Worm (Caenorhabditis elegans): ENCODE results near the gene sre-14.

Gene sre-14

DNA sequence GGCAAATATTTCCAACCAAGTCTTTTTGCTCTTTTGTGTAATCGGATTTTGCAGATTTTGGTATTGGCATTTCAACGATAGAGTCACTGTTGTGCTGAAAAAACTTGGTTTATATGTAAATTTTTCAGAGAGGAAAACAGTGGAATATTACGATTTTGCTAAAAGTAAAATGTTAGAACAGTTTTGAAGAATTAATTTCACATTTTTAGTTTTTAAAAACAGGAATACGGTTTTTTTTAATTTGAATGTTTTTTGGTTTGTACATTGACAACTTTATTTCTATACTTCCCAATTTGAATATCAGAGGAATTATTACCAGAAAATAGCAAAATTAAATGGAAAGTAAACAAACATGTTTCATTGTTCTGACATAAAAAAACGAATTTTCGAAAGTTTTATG lies 8.7 kb downstream of the sre-14 start, which contains the start of gene dnj-26:
Gene dnj-26, minus strand, starts transcription at position 101 of the 400 bp plus-strand sequence.
- TF ChIP-seq hlh-6 (tag; optimal IDR thresholded peaks at IDR 0.05) (no peak), hlh-8 (tag; optimal IDR thresholded peaks at IDR 0.05) (no peak), hlh-30 (tag; optimal IDR thresholded peaks at IDR 0.05; ENCODE audit: insufficient read depth) (no peak), pha-2 (tag; optimal IDR thresholded peaks at IDR 0.05) (no peak), syd-9 (tag; optimal IDR thresholded peaks at IDR 0.05) (no peak), ceh-2 (tag; optimal IDR thresholded peaks at IDR 0.05) (no peak), fax-1 (tag; optimal IDR thresholded peaks at IDR 0.05) (no peak), pha-4 (tag; optimal IDR thresholded peaks at IDR 0.05) (no peak)

DNA sequence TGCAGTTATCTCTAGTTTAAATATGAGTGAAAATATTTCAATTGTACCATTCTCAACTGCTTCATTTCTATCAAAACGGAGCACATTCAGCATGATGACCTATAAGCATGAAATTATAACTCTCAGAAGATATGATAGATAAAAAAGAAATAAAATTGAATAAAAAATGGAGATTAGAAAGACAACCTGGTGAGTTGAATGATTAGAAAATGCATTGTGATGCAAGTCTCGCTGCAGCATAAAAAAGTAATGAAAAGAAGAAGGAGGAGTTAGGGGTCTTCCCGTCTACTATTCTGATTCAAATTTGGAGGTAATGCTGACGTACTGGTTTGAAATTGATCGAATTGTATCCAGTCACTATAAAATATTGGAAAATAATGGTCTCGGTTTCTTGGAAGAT lies 16.5 kb downstream of the sre-14 start, which contains the start of gene sre-15:
Gene sre-15, minus strand, starts transcription at position 101 of the 400 bp plus-strand sequence.
- no peak for TF ChIP-seq ceh-18 (tag; optimal IDR thresholded peaks at IDR 0.05)
- no peak for TF ChIP-seq ahr-1 (tag; optimal IDR thresholded peaks at IDR 0.05)
- no peak for TF ChIP-seq ttx-3 (tag; optimal IDR thresholded peaks at IDR 0.05)
- no peak for TF ChIP-seq nhr-11 (tag; optimal IDR thresholded peaks at IDR 0.05)
- TF ChIP-seq K09A11.1 (tag; optimal IDR thresholded peaks at IDR 0.05; ENCODE audit: insufficient read depth) = no peak
- no peak for TF ChIP-seq ceh-24 (tag; optimal IDR thresholded peaks at IDR 0.05)
- no peak for TF ChIP-seq K02D7.2 (tag; optimal IDR thresholded peaks at IDR 0.05)
- TF ChIP-seq hlh-13 (GFP tag; optimal IDR thresholded peaks at IDR 0.05) = no peak
- no peak for TF ChIP-seq mec-3 (tag; optimal IDR thresholded peaks at IDR 0.05; ENCODE audit: borderline replicate concordance)
- no peak for TF ChIP-seq lin-11 (tag; optimal IDR thresholded peaks at IDR 0.05)
- TF ChIP-seq nfya-1 (tag; optimal IDR thresholded peaks at IDR 0.05) = no peak
- no peak for TF ChIP-seq pros-1 (tag; optimal IDR thresholded peaks at IDR 0.05)
- no peak for TF ChIP-seq lim-6 (tag; optimal IDR thresholded peaks at IDR 0.05)
- TF ChIP-seq sdc-2 (tag; optimal IDR thresholded peaks at IDR 0.05) = no peak
- TF ChIP-seq tbx-2 (tag; optimal IDR thresholded peaks at IDR 0.05) = no peak
- TF ChIP-seq T23F11.4 (GFP tag; optimal IDR thresholded peaks at IDR 0.05) = no peak

DNA sequence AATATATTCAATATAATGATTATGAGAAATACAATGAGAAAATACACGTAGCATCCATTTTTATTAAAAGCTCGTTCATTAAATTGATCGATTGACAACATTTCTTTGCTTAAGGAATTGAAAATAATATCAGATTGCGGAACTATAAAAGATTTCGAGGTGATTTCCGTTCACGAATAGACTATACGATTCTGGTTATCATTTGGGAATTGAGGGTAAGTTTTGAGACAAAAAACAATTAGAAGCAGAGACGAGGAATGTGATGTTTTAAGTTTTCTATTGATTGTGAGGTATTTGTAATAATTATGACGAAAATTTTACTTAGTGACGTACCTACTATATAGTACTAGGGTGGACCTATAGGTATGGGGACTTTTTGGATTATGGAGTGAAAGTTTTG lies 22.4 kb downstream of the sre-14 start, which contains the start of gene sre-19:
Gene sre-19, minus strand, starts transcription at position 101 of the 400 bp plus-strand sequence.
- TF ChIP-seq C38D4.7 (GFP tag; optimal IDR thresholded peaks at IDR 0.05) = no peak
- no peak for TF ChIP-seq pag-3 (tag; optimal IDR thresholded peaks at IDR 0.05; ENCODE audit: borderline replicate concordance)
- no peak for TF ChIP-seq gmeb-2 (tag; optimal IDR thresholded peaks at IDR 0.05)
- no peak for TF ChIP-seq hlh-30 (tag; optimal IDR thresholded peaks at IDR 0.05; ENCODE audit: insufficient read depth)
- no peak for TF ChIP-seq Y22D7AL.16 (tag; optimal IDR thresholded peaks at IDR 0.05)

DNA sequence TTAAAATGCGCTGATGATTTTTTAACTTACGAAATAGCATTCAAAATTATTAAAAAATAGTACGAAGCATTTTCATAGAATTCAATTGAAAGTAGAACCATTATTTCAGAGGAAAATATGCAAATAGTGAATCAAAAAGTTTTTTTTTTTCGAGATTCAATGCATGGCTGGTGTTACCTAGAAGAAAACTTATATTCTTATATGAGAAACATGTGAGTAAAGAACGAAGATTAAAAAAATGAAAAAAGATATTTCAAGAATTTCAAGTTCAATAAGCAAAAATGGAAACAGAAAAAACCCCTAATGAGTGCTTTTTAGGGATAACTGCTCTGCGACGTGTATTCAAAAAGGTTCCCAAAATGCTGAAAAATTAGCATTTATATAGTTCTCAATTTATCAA lies 25.2 kb downstream of the sre-14 start, which contains the start of gene sre-16:
Gene sre-16, minus strand, starts transcription at position 101 of the 400 bp plus-strand sequence.
- no peak for TF ChIP-seq pax-1 (tag; optimal IDR thresholded peaks at IDR 0.05)
- TF ChIP-seq lin-11 (tag; optimal IDR thresholded peaks at IDR 0.05) = no peak
- TF ChIP-seq pat-9 (tag; optimal IDR thresholded peaks at IDR 0.05) = no peak
- TF ChIP-seq ttx-3 (tag; optimal IDR thresholded peaks at IDR 0.05) = no peak
- no peak for TF ChIP-seq hlh-15 (tag; optimal IDR thresholded peaks at IDR 0.05)
- TF ChIP-seq ceh-34 (tag; optimal IDR thresholded peaks at IDR 0.05) = no peak
- no peak for TF ChIP-seq zip-5 (tag; optimal IDR thresholded peaks at IDR 0.05)

DNA sequence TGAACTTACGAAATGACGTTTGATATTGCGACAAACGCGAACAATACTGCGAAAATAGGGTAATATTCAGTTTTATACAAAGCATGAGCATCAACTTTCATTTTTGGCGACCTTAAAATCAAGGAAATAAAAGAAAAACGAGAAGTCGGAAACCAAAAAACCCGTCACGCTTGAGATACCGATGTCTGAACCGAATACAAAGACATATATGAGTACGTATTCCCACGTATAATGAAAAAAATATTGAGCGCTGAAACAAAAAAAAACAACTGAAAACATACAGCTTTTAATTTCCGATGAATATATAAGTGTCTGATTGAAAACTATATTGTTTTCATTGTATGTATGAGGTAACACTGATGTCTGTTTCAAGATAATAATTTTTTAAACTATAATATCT lies 31.6 kb downstream of the sre-14 start, which contains the start of gene sre-18:
Gene sre-18, minus strand, starts transcription at position 101 of the 400 bp plus-strand sequence.
- TF ChIP-seq gmeb-2 (tag; optimal IDR thresholded peaks at IDR 0.05) (no peak), C08G9.2 (tag; optimal IDR thresholded peaks at IDR 0.05) (no peak), ceh-18 (tag; optimal IDR thresholded peaks at IDR 0.05) (no peak), hlh-15 (tag; optimal IDR thresholded peaks at IDR 0.05) (no peak), ceh-22 (tag; optimal IDR thresholded peaks at IDR 0.05) (no peak), hlh-30 (tag; optimal IDR thresholded peaks at IDR 0.05; ENCODE audit: insufficient read depth) (no peak), ref-2 (tag; optimal IDR thresholded peaks at IDR 0.05) (no peak), che-1 (tag; optimal IDR thresholded peaks at IDR 0.05) (no peak), ahr-1 (tag; optimal IDR thresholded peaks at IDR 0.05) (no peak)

All from whole organism, late embryonic.